Worm (Caenorhabditis elegans): ENCODE results near the gene egas-4.

ce11 chrIV:7508850-7509249 lies 11.2 kb upstream of the egas-4 start:
- no peak for TF ChIP-seq R02D3.7 (tag; optimal IDR thresholded peaks at IDR 0.05)
- no peak for TF ChIP-seq ztf-7 (tag; optimal IDR thresholded peaks at IDR 0.05)
- TF ChIP-seq zag-1 (tag; optimal IDR thresholded peaks at IDR 0.05), result no peak
